Worm (Caenorhabditis elegans) whole organism, late embryonic: ENCODE measurements around the gene K09E4.4.

Source experiments
- elt-2 ChIP-seq: sonication (generic microtip); optimal IDR thresholded peaks from 2 replicates; lab custom pipeline; 2016; ENCODE audit warnings: missing genetic modification reagents, missing genetic modification characterization, missing compliant biosample characterization
- fkh-10 ChIP-seq: fragments of 150-350 bp; optimal IDR thresholded peaks from 2 replicates; lab custom pipeline; 2014; ENCODE audit warnings: missing biosample characterization, missing genetic modification reagents, missing genetic modification characterization
- gmeb-2 ChIP-seq: sonication (generic microtip); optimal IDR thresholded peaks from 2 replicates; lab custom pipeline; 2016; ENCODE audit warnings: missing genetic modification characterization, inconsistent platforms, missing compliant biosample characterization
- hlh-13 ChIP-seq: fragments of 200-800 bp; sonication (Bioruptor generic); optimal IDR thresholded peaks from 2 replicates; lab custom pipeline; 2018; ENCODE audit warnings: mild to moderate bottlenecking, missing genetic modification characterization, missing compliant biosample characterization
- odd-2 ChIP-seq: sonication (generic microtip); optimal IDR thresholded peaks from 2 replicates; lab custom pipeline; 2017; ENCODE audit warnings: antibody characterized with exemption, mild to moderate bottlenecking, missing genetic modification characterization, missing compliant biosample characterization
- pha-4 ChIP-seq: fragments of 150-350 bp; optimal IDR thresholded peaks from 2 replicates; lab custom pipeline; 2018; ENCODE audit warnings: missing biosample characterization, missing genetic modification reagents, missing genetic modification characterization
- pros-1 ChIP-seq: fragments of 150-350 bp; optimal IDR thresholded peaks from 2 replicates; lab custom pipeline; 2014; ENCODE audit warnings: missing biosample characterization, missing genetic modification reagents, missing genetic modification characterization
- sox-4 ChIP-seq: sonication (generic microtip); optimal IDR thresholded peaks from 2 replicates; lab custom pipeline; 2017; ENCODE audit warnings: mild to moderate bottlenecking, missing genetic modification characterization, inconsistent platforms, missing compliant biosample characterization

- TF ChIP-seq pros-1 = no peak
- TF ChIP-seq fkh-10 (GFP tag; lab: Kevin White, UChicago) = no peak
- TF ChIP-seq sox-4 (tag; lab: Kevin White, UChicago) = no peak
- TF ChIP-seq hlh-13 (GFP tag; lab: Kevin White, UChicago) = no peak
- no peak for TF ChIP-seq pha-4
- no peak for TF ChIP-seq odd-2
- TF ChIP-seq elt-2 = no peak
- no peak for TF ChIP-seq gmeb-2
Measured at ce11 chrII:14152274-14152673, 30.3 kb upstream of the K09E4.4 start.
